Worm (Caenorhabditis elegans): ENCODE results near the gene R07B7.8.
"Not testable (repeated sequence)": the region's sequence is repeated elsewhere in the genome, so short reads cannot be mapped to it uniquely, and the experiment has no call there.

The R07B7.8 gene

DNA sequence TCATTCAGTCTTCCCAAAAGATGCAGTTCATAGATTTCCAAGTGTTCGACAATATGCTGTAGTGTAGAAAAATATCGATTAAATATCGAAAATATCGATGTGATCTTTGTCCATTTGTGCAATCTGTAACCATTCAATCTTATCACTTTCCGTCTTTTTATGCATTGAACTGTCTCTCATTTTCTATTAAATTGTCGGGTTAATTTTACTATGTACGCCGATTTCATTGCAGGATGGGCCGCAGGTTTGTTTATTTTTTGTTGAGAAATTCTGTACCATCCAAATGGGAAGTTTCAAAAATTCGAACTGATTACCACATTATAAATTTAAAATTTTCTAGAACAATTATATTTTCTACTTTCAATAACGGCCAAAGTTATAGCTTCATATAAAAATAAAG, at the start of gene R07B7.8:
R07B7.8 (minus strand) TSS at position 101 of the 400 bp plus-strand sequence.
- no peak for TF ChIP-seq him-1 (tag; optimal IDR thresholded peaks at IDR 0.05)
- no peak for TF ChIP-seq dao-5 (tag; optimal IDR thresholded peaks at IDR 0.05)
- TF ChIP-seq W03F9.2 (tag; optimal IDR thresholded peaks at IDR 0.05): no peak

DNA sequence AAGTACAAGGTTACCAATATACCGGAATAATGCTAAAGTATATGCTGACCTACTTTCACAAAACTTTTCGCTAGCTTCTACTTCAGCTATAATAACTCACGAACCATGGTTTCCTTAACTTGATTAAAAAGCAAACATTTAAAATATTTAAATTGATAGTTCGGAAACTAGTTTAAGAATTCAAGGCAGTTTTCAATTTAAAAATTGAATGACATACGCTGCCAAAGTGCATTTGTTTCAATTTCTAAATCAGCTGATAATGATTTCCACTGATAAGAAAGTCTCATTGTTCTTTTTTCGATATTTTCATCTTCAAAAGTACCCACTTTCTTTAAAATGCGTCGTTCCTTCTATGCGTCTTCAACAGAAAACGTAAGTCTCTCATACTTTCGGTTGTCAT, 47.0 kb upstream of the R07B7.8 start, which contains the start of gene enpp-1:
enpp-1 (plus strand) TSS at position 301 of the 400 bp plus-strand sequence.
- not testable (repeated sequence) for TF ChIP-seq dao-5, W03F9.2, him-1 (tag; optimal IDR thresholded peaks at IDR 0.05)

DNA sequence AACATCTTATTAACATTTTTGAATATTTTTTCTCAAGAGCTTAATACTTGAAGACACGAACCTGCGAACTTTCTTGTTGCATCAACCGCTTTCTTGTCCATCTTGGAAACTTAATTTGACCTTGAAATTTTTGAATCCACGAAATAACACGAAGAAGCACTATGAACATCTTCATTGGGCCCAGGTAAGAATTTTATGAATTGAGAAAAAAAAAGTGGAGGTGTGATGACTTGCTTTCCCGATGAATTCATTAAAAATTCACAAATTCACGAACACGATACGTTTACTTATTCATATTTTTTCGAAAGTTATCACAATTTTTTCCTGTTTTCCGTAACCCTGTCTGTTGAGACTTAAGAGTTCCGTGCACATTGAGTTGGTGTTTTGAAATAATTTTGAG, 46.6 kb upstream of the R07B7.8 start, which contains the start of gene C27A7.6:
C27A7.6 (minus strand) TSS at position 101 of the 400 bp plus-strand sequence.
- not testable (repeated sequence) for TF ChIP-seq dao-5, W03F9.2, him-1 (tag; optimal IDR thresholded peaks at IDR 0.05)

DNA sequence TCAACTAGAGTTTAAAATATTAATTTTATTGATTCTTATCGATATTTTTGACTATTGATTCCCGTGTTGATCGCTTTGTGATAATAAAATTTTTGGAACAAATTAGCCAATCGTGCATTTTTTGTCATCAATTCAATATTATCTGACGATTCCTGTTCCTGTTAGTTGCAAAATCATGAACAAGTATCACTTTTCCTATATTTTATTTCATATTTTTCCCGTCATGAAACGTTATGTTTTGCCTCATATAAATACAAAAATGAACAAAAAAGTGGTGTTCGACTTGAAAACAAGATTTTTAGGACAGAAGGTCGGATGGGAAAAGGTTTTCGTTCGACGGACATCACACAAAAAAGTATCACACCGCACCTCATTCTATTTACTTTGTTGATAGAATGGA, 37.2 kb upstream of the R07B7.8 start, which contains the start of gene C13C4.6:
C13C4.6 (plus strand) TSS at position 301 of the 400 bp plus-strand sequence.
- TF ChIP-seq him-1 (tag; optimal IDR thresholded peaks at IDR 0.05): no peak
- TF ChIP-seq W03F9.2 (tag; optimal IDR thresholded peaks at IDR 0.05): no peak
- TF ChIP-seq dao-5 (tag; optimal IDR thresholded peaks at IDR 0.05): no peak

DNA sequence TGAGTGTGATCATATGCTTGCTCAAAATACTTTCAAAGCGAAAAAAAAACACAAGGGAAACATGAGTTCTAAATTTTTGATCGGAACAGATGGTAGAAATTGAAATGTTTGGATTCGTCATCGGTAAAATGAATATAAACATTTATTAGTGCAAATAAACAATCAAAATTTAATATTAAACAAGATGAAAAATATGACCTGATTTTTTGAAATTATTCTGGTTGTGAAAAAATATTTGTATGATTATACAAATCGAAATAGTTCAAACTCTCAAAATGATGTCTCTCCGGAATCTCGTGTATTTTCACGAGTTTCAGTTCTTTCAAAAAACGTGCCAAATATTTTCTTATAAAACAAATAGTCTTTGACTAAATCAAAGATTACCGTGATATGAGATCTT, 36.3 kb upstream of the R07B7.8 start, which contains the start of gene C13C4.7:
C13C4.7 (minus strand) TSS at position 101 of the 400 bp plus-strand sequence.
- TF ChIP-seq W03F9.2 (tag; optimal IDR thresholded peaks at IDR 0.05) (no peak), dao-5 (tag; optimal IDR thresholded peaks at IDR 0.05) (no peak), him-1 (tag; optimal IDR thresholded peaks at IDR 0.05) (no peak)

DNA sequence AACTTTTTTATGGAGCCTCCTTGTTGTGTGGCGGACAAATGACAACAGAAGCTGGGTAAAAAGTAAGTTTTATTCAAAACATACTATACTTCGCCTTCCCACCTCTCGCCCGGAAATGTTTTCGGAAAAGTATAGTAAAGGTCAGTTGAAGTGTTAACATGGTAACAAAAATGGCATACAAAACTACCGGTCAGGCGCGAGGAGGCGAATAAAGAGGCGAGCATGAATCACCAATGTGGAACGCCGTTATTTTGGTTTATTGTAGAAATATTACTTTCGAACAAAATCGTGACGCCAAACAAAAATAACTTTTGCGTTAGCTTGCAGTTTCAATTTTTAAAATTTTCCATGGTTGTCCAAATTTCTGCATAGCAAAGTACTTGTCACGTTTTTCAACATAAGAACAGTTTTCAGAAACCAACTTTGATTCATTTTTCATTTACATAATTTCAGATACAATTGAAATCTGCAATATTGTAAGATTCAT, 33.5 kb upstream of the R07B7.8 start, which contains the start of gene C13C4.8:
C13C4.8 (plus strand) TSS at position 437 of the 487 bp plus-strand sequence.
- TF ChIP-seq W03F9.2 (tag; optimal IDR thresholded peaks at IDR 0.05) (no peak), dao-5 (tag; optimal IDR thresholded peaks at IDR 0.05) (no peak), him-1 (tag; optimal IDR thresholded peaks at IDR 0.05) (no peak)

DNA sequence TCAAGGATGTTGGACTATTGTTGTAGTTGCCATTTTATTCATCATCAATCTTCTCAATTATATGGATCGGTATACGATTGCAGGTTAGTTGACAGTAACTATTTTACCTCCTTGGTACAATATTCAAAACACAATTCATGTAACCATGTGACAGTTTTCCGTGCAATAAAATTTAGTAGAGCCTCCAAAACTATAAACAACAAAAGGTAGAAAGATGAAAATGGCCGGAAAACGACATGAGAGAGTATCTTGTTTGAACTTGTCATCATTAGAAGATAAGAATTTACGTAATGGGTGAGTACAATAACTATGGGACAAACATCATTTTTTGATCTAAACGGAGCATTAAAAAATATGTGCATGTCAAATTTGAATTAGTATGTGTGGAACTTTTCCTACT, 31.0 kb upstream of the R07B7.8 start:
- TF ChIP-seq dao-5 (tag; optimal IDR thresholded peaks at IDR 0.05) (no peak), W03F9.2 (tag; optimal IDR thresholded peaks at IDR 0.05) (no peak), him-1 (tag; optimal IDR thresholded peaks at IDR 0.05) (no peak)

DNA sequence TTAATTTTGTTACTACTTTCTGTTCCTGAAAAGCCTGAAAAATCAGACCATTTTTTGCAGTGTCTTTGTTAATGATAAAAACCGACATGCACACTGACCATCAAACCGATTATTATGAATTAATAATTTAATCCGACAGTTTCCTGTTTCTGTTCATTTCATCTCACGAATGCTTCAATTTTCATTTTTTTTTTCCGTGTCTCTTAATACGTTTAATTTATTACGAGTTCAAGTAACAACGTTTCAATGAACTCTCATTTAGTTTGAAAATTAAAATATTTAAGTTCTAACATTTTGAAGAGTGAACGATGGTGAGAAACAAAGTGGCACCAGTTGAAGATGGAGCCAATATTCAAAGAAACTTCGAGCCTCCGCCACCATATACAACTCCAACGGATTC, 30.6 kb upstream of the R07B7.8 start, which contains the start of gene spin-1:
spin-1 (plus strand) TSS at position 301 of the 400 bp plus-strand sequence.
- TF ChIP-seq him-1 (tag; optimal IDR thresholded peaks at IDR 0.05) (no peak), dao-5 (tag; optimal IDR thresholded peaks at IDR 0.05) (no peak), W03F9.2 (tag; optimal IDR thresholded peaks at IDR 0.05) (no peak)

DNA sequence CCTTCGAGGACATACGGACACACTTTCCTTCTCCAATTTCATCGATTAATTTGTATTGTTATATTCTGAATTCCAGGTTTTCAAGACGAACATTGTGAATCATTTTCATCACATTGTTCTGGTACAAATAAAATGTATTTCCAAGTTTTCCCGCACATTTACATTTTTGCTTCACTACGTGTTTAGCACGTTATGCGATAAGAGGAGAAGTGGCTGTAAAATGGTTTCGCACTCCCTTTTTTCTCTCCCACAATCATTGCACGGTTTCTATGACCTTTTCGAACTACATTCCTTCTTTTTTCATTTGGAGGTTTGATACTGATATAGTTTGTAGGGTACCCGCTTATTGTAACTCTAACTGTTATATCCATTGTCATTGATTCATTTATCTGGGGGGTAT, 29.6 kb upstream of the R07B7.8 start:
- no peak for TF ChIP-seq him-1 (tag; optimal IDR thresholded peaks at IDR 0.05)
- TF ChIP-seq W03F9.2 (tag; optimal IDR thresholded peaks at IDR 0.05): no peak
- no peak for TF ChIP-seq dao-5 (tag; optimal IDR thresholded peaks at IDR 0.05)

DNA sequence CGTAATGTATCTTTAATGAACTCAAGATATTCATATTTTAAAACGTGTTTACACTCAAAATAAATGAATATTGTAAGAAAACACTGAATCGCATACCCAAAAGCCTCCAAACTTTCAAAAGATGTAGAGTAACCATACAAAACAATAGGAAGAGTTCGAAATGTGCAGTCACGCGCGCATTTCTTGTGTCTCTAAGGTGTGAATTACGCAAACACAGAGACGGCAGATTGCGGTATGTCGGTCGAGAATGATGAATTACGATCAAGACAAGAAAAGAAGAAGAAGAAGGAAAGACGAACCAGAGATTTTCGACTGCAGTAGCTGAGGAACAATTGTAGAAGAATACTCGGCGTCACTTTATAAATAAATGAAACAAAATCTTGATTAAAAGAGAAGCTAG, 27.3 kb upstream of the R07B7.8 start, which contains the start of gene lhpp-1:
lhpp-1 (minus strand) TSS at position 354 of the 400 bp plus-strand sequence.
- TF ChIP-seq W03F9.2 (tag; optimal IDR thresholded peaks at IDR 0.05) (no peak), dao-5 (tag; optimal IDR thresholded peaks at IDR 0.05) (no peak), him-1 (tag; optimal IDR thresholded peaks at IDR 0.05) (no peak)

DNA sequence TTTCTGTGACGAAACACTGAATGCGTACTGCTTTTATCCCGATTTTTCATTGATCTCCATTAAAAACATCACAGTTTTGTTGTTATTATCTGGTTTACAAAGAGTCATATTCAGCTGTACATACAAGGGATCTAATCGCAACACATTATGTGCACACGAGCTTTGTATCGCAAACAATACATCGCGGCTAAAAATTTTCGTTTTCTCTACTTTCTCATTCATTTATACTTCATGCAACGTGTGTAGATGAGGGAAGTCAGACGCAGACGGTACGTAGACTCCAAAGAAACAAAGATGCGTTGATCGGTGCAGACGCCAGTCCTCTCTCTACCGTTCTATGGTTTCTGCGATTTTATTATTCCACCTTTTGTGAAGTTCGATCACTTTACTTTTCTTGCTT, 22.7 kb upstream of the R07B7.8 start, which contains the start of gene nhr-136:
nhr-136 (plus strand) TSS at position 301 of the 400 bp plus-strand sequence.
- TF ChIP-seq W03F9.2 (tag; optimal IDR thresholded peaks at IDR 0.05) (no peak), dao-5 (tag; optimal IDR thresholded peaks at IDR 0.05) (no peak), him-1 (tag; optimal IDR thresholded peaks at IDR 0.05) (no peak)

DNA sequence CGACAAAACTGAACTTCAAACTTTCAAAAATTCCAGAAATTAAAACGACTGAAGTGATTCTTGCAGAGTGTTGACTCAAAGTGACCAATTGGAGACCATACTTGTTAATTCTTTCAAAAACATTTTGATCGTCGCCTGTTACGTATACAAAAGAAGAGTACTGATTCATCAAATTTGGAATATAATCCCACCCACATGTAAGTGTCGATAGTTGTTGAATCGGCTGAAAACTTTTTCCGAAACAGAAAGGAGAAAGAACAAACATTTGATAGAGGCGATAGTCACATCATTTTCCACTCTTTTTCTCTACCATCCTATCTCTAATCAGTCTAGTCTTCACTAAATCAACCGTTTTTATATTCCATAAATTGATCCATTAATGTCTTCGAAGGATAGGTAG, 19.8 kb upstream of the R07B7.8 start, which contains the start of gene nhr-153:
nhr-153 (plus strand) TSS at position 301 of the 400 bp plus-strand sequence.
- TF ChIP-seq W03F9.2 (tag; optimal IDR thresholded peaks at IDR 0.05): no peak
- TF ChIP-seq dao-5 (tag; optimal IDR thresholded peaks at IDR 0.05): no peak
- TF ChIP-seq him-1 (tag; optimal IDR thresholded peaks at IDR 0.05): no peak

DNA sequence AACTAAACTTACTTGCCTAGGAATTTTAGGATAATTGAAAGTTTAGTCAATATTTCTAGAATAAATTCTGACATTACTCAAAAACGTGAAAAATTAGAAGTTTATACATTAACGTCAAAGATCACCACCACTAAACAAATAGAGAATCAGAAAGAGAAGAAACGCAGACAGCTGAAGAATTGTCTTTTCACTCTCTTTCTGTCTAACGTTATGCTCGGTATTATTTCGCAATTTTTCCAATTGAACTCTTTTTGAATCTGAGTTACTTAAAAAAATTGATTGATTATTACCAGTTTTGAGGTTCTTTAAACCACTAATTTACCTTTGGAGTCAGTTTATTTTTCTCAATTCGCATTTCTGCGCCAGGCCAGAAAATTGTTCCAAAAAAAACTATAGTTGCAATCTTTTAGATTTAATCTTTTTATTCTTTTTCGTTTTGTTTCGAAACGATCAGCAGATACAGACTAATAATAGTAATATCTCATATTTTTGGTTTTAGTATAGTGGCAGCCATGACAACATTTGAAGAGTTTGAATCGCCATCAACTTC, 16.8 kb upstream of the R07B7.8 start, which contains the start of gene nhr-154:
nhr-154 (plus strand) TSS at position 500 of the 550 bp plus-strand sequence.
- no peak for TF ChIP-seq dao-5 (tag; optimal IDR thresholded peaks at IDR 0.05)
- TF ChIP-seq W03F9.2 (tag; optimal IDR thresholded peaks at IDR 0.05): peak; percentile 17

DNA sequence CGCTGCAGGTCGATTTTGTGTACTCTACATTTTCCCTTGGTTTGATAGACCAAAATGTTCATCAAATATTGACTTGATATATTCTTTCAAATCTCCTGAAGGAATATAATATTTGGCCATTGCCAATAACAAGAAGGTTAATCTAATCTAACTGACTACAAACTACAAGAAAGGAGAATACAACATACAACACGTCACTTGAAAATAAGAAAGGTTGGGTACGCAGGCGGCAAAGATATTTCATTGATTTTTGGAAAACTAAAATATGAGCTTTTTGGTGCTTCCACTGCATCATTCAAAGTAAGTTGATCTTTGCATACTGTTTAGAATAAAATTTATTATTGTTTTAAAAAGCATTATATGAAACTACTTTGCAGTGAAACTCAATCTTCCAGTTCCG, 14.0 kb upstream of the R07B7.8 start, which contains the start of gene nhr-209:
nhr-209 (plus strand) TSS at position 27 of the 400 bp plus-strand sequence.
- no peak for TF ChIP-seq W03F9.2 (tag; optimal IDR thresholded peaks at IDR 0.05)
- no peak for TF ChIP-seq him-1 (tag; optimal IDR thresholded peaks at IDR 0.05)
- no peak for TF ChIP-seq dao-5 (tag; optimal IDR thresholded peaks at IDR 0.05)
